Worm (Caenorhabditis elegans) whole organism, L4 larva: ENCODE measurements around the gene baz-2.

ENCODE experiments used
- D1046.2 ChIP-seq: fragments of 200-800 bp; sonication (Bioruptor generic); IDR thresholded peaks from 2 replicates; pipeline ENCODE4 v1.3.6; 2022; ENCODE audit warnings: missing genetic modification characterization, missing compliant biosample characterization
- F37D6.2 ChIP-seq: sonication (generic microtip); optimal IDR thresholded peaks from 2 replicates; lab custom pipeline; 2016; ENCODE audit warnings: mild to moderate bottlenecking, missing genetic modification characterization, missing compliant biosample characterization
- R02D3.7 ChIP-seq: fragments of 150-350 bp; sonication (generic microtip); optimal IDR thresholded peaks from 3 replicates; lab custom pipeline; 2014; ENCODE audit warnings: missing biosample characterization, missing genetic modification characterization
- ama-1 ChIP-seq: fragments of 150-350 bp; optimal IDR thresholded peaks from 2 replicates; lab custom pipeline; 2014; ENCODE audit warnings: inconsistent platforms, mixed read lengths
- daf-8 ChIP-seq: fragments of 200-800 bp; sonication (Bioruptor generic); IDR thresholded peaks from 2 replicates; pipeline ENCODE4 v1.3.6; 2022; ENCODE audit warnings: missing genetic modification characterization, missing compliant biosample characterization
- duxl-1 ChIP-seq: sonication (generic microtip); optimal IDR thresholded peaks from 2 replicates; lab custom pipeline; 2016; ENCODE audit warnings: mild to moderate bottlenecking, missing genetic modification characterization, moderate library complexity, missing compliant biosample characterization; ENCODE audit not compliant: poor library complexity
- jun-1 ChIP-seq: fragments of 150-350 bp; optimal IDR thresholded peaks from 2 replicates; lab custom pipeline; 2014; ENCODE audit warnings: missing biosample characterization, missing genetic modification reagents, missing genetic modification characterization
- lin-39 ChIP-seq: fragments of 150-350 bp; optimal IDR thresholded peaks from 2 replicates; lab custom pipeline; 2014; ENCODE audit warnings: missing biosample characterization, missing genetic modification reagents, missing genetic modification characterization
- lir-3 ChIP-seq: sonication (generic microtip); optimal IDR thresholded peaks from 2 replicates; lab custom pipeline; 2016; ENCODE audit warnings: mild to moderate bottlenecking, missing genetic modification characterization, missing compliant biosample characterization
- lsy-2 ChIP-seq, 2 experiments: fragments of 150-350 bp in 1 of 2; sonication (generic microtip) in 1 of 2; optimal IDR thresholded peaks; 2 replicates each; lab custom pipeline; 2014 to 2017; ENCODE audit warnings: missing biosample characterization in 2 of 2, missing genetic modification characterization in 2 of 2
- snpc-4 ChIP-seq: fragments of 150-350 bp; optimal IDR thresholded peaks from 2 replicates; lab custom pipeline; 2014; ENCODE audit warnings: missing biosample characterization, missing genetic modification characterization
- unc-39 ChIP-seq: sonication (generic microtip); optimal IDR thresholded peaks from 2 replicates; lab custom pipeline; 2017; ENCODE audit warnings: missing biosample characterization, missing genetic modification characterization

DNA sequence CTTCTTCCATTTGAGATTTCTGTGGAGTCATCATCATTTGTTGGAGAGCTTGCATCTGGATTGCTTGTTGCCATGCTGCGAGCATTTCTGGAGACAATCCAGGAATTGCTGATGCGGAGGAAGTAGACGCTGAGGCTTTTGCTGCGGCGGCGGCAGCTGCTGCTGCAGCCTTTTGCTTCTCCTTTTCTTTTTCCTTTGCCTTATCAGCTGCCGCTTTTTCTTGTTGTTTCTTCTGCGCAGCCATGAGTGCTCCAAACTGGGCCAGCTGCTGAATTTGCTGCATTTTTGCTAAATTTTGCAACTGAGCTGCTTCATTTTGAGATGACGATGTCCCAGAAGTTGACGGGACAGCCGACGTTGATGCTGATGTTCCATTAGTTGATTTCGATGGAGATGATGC is 334 bp downstream of the baz-2 start:
- no peak for TF ChIP-seq jun-1 (tag; lab: Kevin White, UChicago)
- no peak for TF ChIP-seq daf-8 (GFP tag; lab: Robert Waterston, UW)
- no peak for TF ChIP-seq F37D6.2 (tag; lab: Kevin White, UChicago)
- TF ChIP-seq snpc-4 (tag; lab: Kevin White, UChicago), result no peak
- TF ChIP-seq duxl-1 (tag; lab: Kevin White, UChicago), result no peak
- TF ChIP-seq D1046.2 (GFP tag; lab: Robert Waterston, UW), result no peak
- no peak for TF ChIP-seq ama-1
- TF ChIP-seq R02D3.7 (tag; lab: Kevin White, UChicago), result no peak
- TF ChIP-seq lir-3 (tag; lab: Kevin White, UChicago), result no peak
- no peak for TF ChIP-seq lsy-2 (tag; optimal IDR thresholded peaks at IDR 0.05; lab: Kevin White, UChicago)
- no peak for TF ChIP-seq lin-39
- no peak for TF ChIP-seq unc-39 (tag; lab: Kevin White, UChicago)
